Fruit fly (Drosophila melanogaster) whole organism, prepupa: ENCODE results near the gene CG32298.

Source experiments
- Blimp-1 ChIP-seq: fragments of 200-800 bp; sonication (Bioruptor generic); optimal IDR thresholded peaks from 3 replicates; lab custom pipeline; 2017; ENCODE audit warnings: missing biosample characterization, missing genetic modification characterization, mild to moderate bottlenecking, moderate library complexity, missing genetic modification reagents
- CG10631 ChIP-seq: fragments of 200-800 bp; sonication (Bioruptor generic); optimal IDR thresholded peaks from 2 replicates; lab custom pipeline; 2016; ENCODE audit warnings: missing biosample characterization, missing genetic modification characterization
- CG11294 ChIP-seq: fragments of 200-800 bp; sonication (Bioruptor generic); IDR thresholded peaks from 2 replicates; pipeline ENCODE4 v1.3.6; 2022; ENCODE audit warnings: missing biosample characterization, missing genetic modification characterization
- CG11762 ChIP-seq: fragments of 200-800 bp; sonication (Bioruptor generic); optimal IDR thresholded peaks from 3 replicates; lab custom pipeline; 2016; ENCODE audit warnings: missing biosample characterization, missing genetic modification characterization; ENCODE audit not compliant: insufficient read depth
- CG11902 ChIP-seq: fragments of 200-800 bp; sonication (Bioruptor generic); optimal IDR thresholded peaks from 3 replicates; lab custom pipeline; 2016; ENCODE audit warnings: missing biosample characterization, missing genetic modification characterization
- CG1621 ChIP-seq: fragments of 200-800 bp; sonication (Bioruptor generic); optimal IDR thresholded peaks from 3 replicates; lab custom pipeline; 2018; ENCODE audit warnings: missing biosample characterization, mild to moderate bottlenecking, missing genetic modification characterization
- CG3032 ChIP-seq: fragments of 200-800 bp; optimal IDR thresholded peaks from 2 replicates; lab custom pipeline; 2019; ENCODE audit warnings: missing biosample characterization, mild to moderate bottlenecking, missing genetic modification characterization, moderate library complexity
- CG31627 ChIP-seq: fragments of 200-800 bp; sonication (Bioruptor generic); optimal IDR thresholded peaks from 3 replicates; lab custom pipeline; 2016; ENCODE audit warnings: missing biosample characterization, missing genetic modification characterization
- CG34406 ChIP-seq: fragments of 200-800 bp; sonication (Bioruptor generic); optimal IDR thresholded peaks from 3 replicates; lab custom pipeline; 2016; ENCODE audit warnings: missing biosample characterization, missing genetic modification characterization
- CG3919 ChIP-seq: fragments of 200-800 bp; sonication (Bioruptor generic); optimal IDR thresholded peaks from 3 replicates; lab custom pipeline; 2016; ENCODE audit warnings: missing biosample characterization, missing genetic modification characterization
- CG4318 ChIP-seq: fragments of 200-800 bp; sonication (Bioruptor generic); optimal IDR thresholded peaks from 3 replicates; lab custom pipeline; 2017; ENCODE audit warnings: missing biosample characterization, mild to moderate bottlenecking, missing genetic modification characterization
- CG6163 ChIP-seq: fragments of 200-800 bp; sonication (Bioruptor generic); IDR thresholded peaks from 3 replicates; pipeline ENCODE4 v1.3.6; 2022; ENCODE audit warnings: missing biosample characterization, missing genetic modification characterization
- CG6276 ChIP-seq: fragments of 200-800 bp; sonication (Bioruptor generic); optimal IDR thresholded peaks from 2 replicates; lab custom pipeline; 2017; ENCODE audit warnings: missing biosample characterization, mild to moderate bottlenecking, missing genetic modification characterization
- CG8119 ChIP-seq: fragments of 200-800 bp; sonication (Bioruptor generic); IDR thresholded peaks from 3 replicates; pipeline ENCODE4 v1.3.6; 2022; ENCODE audit warnings: missing biosample characterization, missing genetic modification characterization
- CG8319 ChIP-seq: fragments of 200-800 bp; sonication (Bioruptor generic); optimal IDR thresholded peaks from 3 replicates; lab custom pipeline; 2016; ENCODE audit warnings: missing biosample characterization, missing genetic modification characterization
- CG8632 ChIP-seq: fragments of 200-800 bp; sonication (Bioruptor generic); optimal IDR thresholded peaks from 3 replicates; lab custom pipeline; 2016; ENCODE audit warnings: missing biosample characterization, missing genetic modification characterization
- CG9139 ChIP-seq: fragments of 200-800 bp; sonication (Bioruptor generic); optimal IDR thresholded peaks from 3 replicates; lab custom pipeline; 2017; ENCODE audit warnings: missing biosample characterization, mild to moderate bottlenecking, missing genetic modification characterization
- Eip78C ChIP-seq: fragments of 200-800 bp; sonication (Bioruptor generic); peaks from one replicate; lab custom pipeline; 2016; ENCODE audit warnings: missing biosample characterization, missing genetic modification characterization
- Eip93F ChIP-seq: fragments of 200-800 bp; sonication (Bioruptor generic); optimal IDR thresholded peaks from 2 replicates; lab custom pipeline; 2016; ENCODE audit warnings: missing biosample characterization, mild to moderate bottlenecking, missing genetic modification characterization
- Gug ChIP-seq: fragments of 200-800 bp; sonication (Bioruptor generic); IDR thresholded peaks from 2 replicates; pipeline ENCODE4 v1.3.6; 2022; ENCODE audit warnings: missing biosample characterization, missing genetic modification characterization
- Hr38 ChIP-seq: sonication (Bioruptor generic); optimal IDR thresholded peaks from 2 replicates; lab custom pipeline; 2016; ENCODE audit warnings: missing biosample characterization, missing genetic modification characterization
- Hr39 ChIP-seq: fragments of 200-800 bp; sonication (Bioruptor generic); optimal IDR thresholded peaks from 2 replicates; lab custom pipeline; 2016; ENCODE audit warnings: missing biosample characterization, missing genetic modification characterization
- Lpt ChIP-seq: fragments of 200-800 bp; sonication (Bioruptor generic); optimal IDR thresholded peaks from 3 replicates; lab custom pipeline; 2016; ENCODE audit warnings: missing biosample characterization, missing genetic modification characterization
- Met ChIP-seq: fragments of 200-800 bp; sonication (Bioruptor generic); optimal IDR thresholded peaks from 3 replicates; lab custom pipeline; 2016; ENCODE audit warnings: missing biosample characterization, missing genetic modification characterization
- OdsH ChIP-seq: fragments of 200-800 bp; sonication (Bioruptor generic); optimal IDR thresholded peaks from 3 replicates; lab custom pipeline; 2016; ENCODE audit warnings: missing biosample characterization, missing genetic modification characterization
- Smox ChIP-seq: fragments of 200-800 bp; sonication (Bioruptor generic); optimal IDR thresholded peaks from 3 replicates; lab custom pipeline; 2016; ENCODE audit warnings: missing biosample characterization, missing genetic modification characterization
- Sox102F ChIP-seq: fragments of 200-800 bp; sonication (Bioruptor generic); optimal IDR thresholded peaks from 2 replicates; lab custom pipeline; 2016; ENCODE audit warnings: missing biosample characterization, mild to moderate bottlenecking, missing genetic modification characterization
- Sox14 ChIP-seq: fragments of 200-800 bp; sonication (Bioruptor generic); optimal IDR thresholded peaks from 3 replicates; lab custom pipeline; 2016; ENCODE audit warnings: missing biosample characterization, missing genetic modification characterization
- Sox15 ChIP-seq: fragments of 200-800 bp; sonication (Bioruptor generic); optimal IDR thresholded peaks from 3 replicates; lab custom pipeline; 2016; ENCODE audit warnings: missing biosample characterization, missing genetic modification characterization
- achi ChIP-seq: fragments of 200-800 bp; sonication (Bioruptor generic); optimal IDR thresholded peaks from 3 replicates; lab custom pipeline; 2016; ENCODE audit warnings: missing biosample characterization, missing genetic modification characterization
- acj6 ChIP-seq: fragments of 200-800 bp; sonication (Bioruptor generic); optimal IDR thresholded peaks from 3 replicates; lab custom pipeline; 2016; ENCODE audit warnings: missing biosample characterization, missing genetic modification characterization
- cyc ChIP-seq: fragments of 200-800 bp; sonication (Bioruptor generic); optimal IDR thresholded peaks from 3 replicates; lab custom pipeline; 2016; ENCODE audit warnings: missing biosample characterization, missing genetic modification characterization
- dsx ChIP-seq: fragments of 200-800 bp; optimal IDR thresholded peaks from 3 replicates; lab custom pipeline; 2019; ENCODE audit warnings: missing biosample characterization, mild to moderate bottlenecking, missing genetic modification characterization, moderate library complexity; ENCODE audit not compliant: poor library complexity, severe bottlenecking
- eg ChIP-seq: fragments of 200-800 bp; sonication (Bioruptor generic); IDR thresholded peaks from 3 replicates; pipeline ENCODE4 v1.3.6; 2022; ENCODE audit warnings: missing biosample characterization, missing genetic modification characterization
- fd59A ChIP-seq: fragments of 200-800 bp; sonication (Bioruptor generic); optimal IDR thresholded peaks from 2 replicates; lab custom pipeline; 2017; ENCODE audit warnings: missing biosample characterization, mild to moderate bottlenecking, missing genetic modification characterization, missing genetic modification reagents
- lz ChIP-seq: fragments of 200-800 bp; sonication (Bioruptor generic); optimal IDR thresholded peaks from 3 replicates; lab custom pipeline; 2016; ENCODE audit warnings: missing biosample characterization, missing genetic modification characterization
- net ChIP-seq: fragments of 200-800 bp; sonication (Bioruptor generic); optimal IDR thresholded peaks from 3 replicates; lab custom pipeline; 2016; ENCODE audit warnings: missing biosample characterization, missing genetic modification characterization
- pdm3 ChIP-seq: fragments of 200-800 bp; sonication (Bioruptor generic); optimal IDR thresholded peaks from 3 replicates; lab custom pipeline; 2016; ENCODE audit warnings: missing biosample characterization, missing genetic modification characterization
- salr ChIP-seq, 2 experiments: fragments of 200-800 bp; sonication (Bioruptor generic); optimal IDR thresholded peaks; 3 replicates each; lab custom pipeline; 2016 to 2018; ENCODE audit warnings: missing biosample characterization in 2 of 2, missing genetic modification characterization in 2 of 2, mild to moderate bottlenecking in 1 of 2
- spab ChIP-seq: fragments of 200-800 bp; sonication (Bioruptor generic); optimal IDR thresholded peaks from 2 replicates; lab custom pipeline; 2017; ENCODE audit warnings: missing biosample characterization, mild to moderate bottlenecking, missing genetic modification characterization, missing genetic modification reagents
- ss ChIP-seq, 2 experiments: fragments of 200-800 bp; sonication (Bioruptor generic); optimal IDR thresholded peaks; 2 replicates in 1 of 2; 3 replicates in 1 of 2; lab custom pipeline; 2017 to 2018; ENCODE audit warnings: mild to moderate bottlenecking in 2 of 2, missing biosample characterization in 2 of 2, missing genetic modification characterization in 2 of 2, moderate library complexity in 1 of 2
- svp ChIP-seq: fragments of 200-800 bp; sonication (Bioruptor generic); peaks from one replicate; lab custom pipeline; 2016; ENCODE audit warnings: missing biosample characterization, missing genetic modification characterization
- topi ChIP-seq: fragments of 200-800 bp; sonication (Bioruptor generic); optimal IDR thresholded peaks from 3 replicates; lab custom pipeline; 2016; ENCODE audit warnings: missing biosample characterization, missing genetic modification characterization

CG32298 gene

dm6 chr3L:2400227-2400840 is 9.5 kb upstream of the CG32298 start:
- TF ChIP-seq CG6276 (GFP tag; lab: Kevin White, UChicago) (no peak), dsx (GFP tag; lab: Kevin White, UChicago) (no peak), CG8119 (GFP tag; lab: Robert Waterston, UW) (no peak), acj6 (GFP tag; lab: Kevin White, UChicago) (no peak), fd59A (GFP tag; lab: Kevin White, UChicago) (no peak), Hr38 (GFP tag; lab: Kevin White, UChicago) (no peak), svp (GFP tag; lab: Kevin White, UChicago) (no peak), Gug (GFP tag; lab: Robert Waterston, UW) (no peak), CG4318 (no peak), achi (GFP tag; lab: Kevin White, UChicago) (no peak), Smox (GFP tag; lab: Kevin White, UChicago) (no peak), Hr39 (GFP tag; lab: Kevin White, UChicago) (no peak), Lpt (GFP tag; lab: Kevin White, UChicago) (no peak), spab (GFP tag; lab: Kevin White, UChicago) (no peak), CG9139 (GFP tag; lab: Kevin White, UChicago) (no peak), CG8319 (no peak), CG1621 (no peak), Sox102F (GFP tag; lab: Kevin White, UChicago) (no peak), CG31627 (GFP tag; lab: Kevin White, UChicago) (no peak)
- TF ChIP-seq, all 60 proteins: peak for 0

DNA sequence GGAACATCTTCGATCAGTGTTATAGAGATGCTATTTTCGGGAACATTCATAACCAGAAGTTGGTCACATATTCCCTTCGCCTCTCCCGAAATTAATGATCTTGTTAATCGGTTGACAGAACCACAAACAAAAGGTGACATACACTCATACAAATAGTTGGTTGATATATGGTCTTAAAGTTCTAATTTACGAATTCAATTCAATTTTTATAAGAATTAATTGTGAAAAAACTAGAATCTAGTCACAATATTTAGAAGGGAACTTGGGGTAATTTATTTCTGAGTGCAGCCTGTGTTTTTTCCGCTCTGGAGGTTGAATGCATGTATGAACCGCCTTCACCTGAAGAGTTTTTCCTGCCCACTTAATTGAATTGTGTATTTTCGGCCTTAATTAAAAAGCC is 9.0 kb upstream of the CG32298 start:
- no peak for TF ChIP-seq CG34406 (GFP tag; lab: Kevin White, UChicago)
- TF ChIP-seq dsx (GFP tag; lab: Kevin White, UChicago): no peak
- no peak for TF ChIP-seq CG8119 (GFP tag; lab: Robert Waterston, UW)
- no peak for TF ChIP-seq net (GFP tag; lab: Kevin White, UChicago)
- TF ChIP-seq CG8319: no peak
- TF ChIP-seq ss (GFP tag; optimal IDR thresholded peaks at IDR 0.05; lab: Kevin White, UChicago): no peak
- no peak for TF ChIP-seq topi (GFP tag; lab: Kevin White, UChicago)
- TF ChIP-seq Eip93F (GFP tag; lab: Kevin White, UChicago): no peak
- TF ChIP-seq CG3032 (tag; lab: Kevin White, UChicago): no peak
- TF ChIP-seq CG8632 (GFP tag; lab: Kevin White, UChicago): no peak
- no peak for TF ChIP-seq cyc
- TF ChIP-seq salr (GFP tag; optimal IDR thresholded peaks at IDR 0.05; lab: Kevin White, UChicago): no peak
- no peak for TF ChIP-seq CG10631 (GFP tag; lab: Kevin White, UChicago)
- TF ChIP-seq Hr39 (GFP tag; lab: Kevin White, UChicago): no peak
- TF ChIP-seq lz: no peak
- no peak for TF ChIP-seq Sox15 (GFP tag; lab: Kevin White, UChicago)
- no peak for TF ChIP-seq achi (GFP tag; lab: Kevin White, UChicago)
- TF ChIP-seq CG11902 (GFP tag; lab: Kevin White, UChicago): no peak
- no peak for TF ChIP-seq eg (GFP tag; lab: Robert Waterston, UW)

DNA sequence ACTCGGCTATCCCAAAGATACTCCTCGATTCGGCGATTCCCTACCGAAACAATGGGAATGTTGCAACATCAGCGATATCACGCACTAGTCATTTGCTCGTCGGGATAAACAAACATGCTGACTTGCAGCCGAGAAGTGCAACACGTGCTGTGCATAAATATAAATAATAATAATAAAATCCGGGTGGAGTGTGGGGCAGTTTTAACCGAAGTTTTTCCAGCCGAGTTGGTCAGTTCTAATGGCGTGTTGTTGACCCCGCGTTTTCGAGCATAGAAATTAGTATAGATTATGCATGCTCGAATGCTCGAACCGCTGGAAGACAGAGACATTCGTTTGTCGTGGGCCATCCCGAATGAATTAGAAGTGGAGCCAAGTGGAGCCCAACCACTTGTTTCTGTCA is 7.8 kb upstream of the CG32298 start:
- TF ChIP-seq CG3032 (tag; lab: Kevin White, UChicago) (no peak), Met (GFP tag; lab: Kevin White, UChicago) (no peak), Eip78C (GFP tag; lab: Kevin White, UChicago) (no peak), CG4318 (no peak), svp (GFP tag; lab: Kevin White, UChicago) (no peak), CG10631 (GFP tag; lab: Kevin White, UChicago) (no peak), Lpt (GFP tag; lab: Kevin White, UChicago) (no peak), CG6163 (GFP tag; lab: Robert Waterston, UW) (no peak), CG3919 (no peak), CG11294 (GFP tag; lab: Robert Waterston, UW) (no peak), Blimp-1 (GFP tag; lab: Kevin White, UChicago) (no peak), CG31627 (GFP tag; lab: Kevin White, UChicago) (no peak), CG11762 (no peak), Gug (GFP tag; lab: Robert Waterston, UW) (no peak), Sox14 (GFP tag; lab: Kevin White, UChicago) (no peak), pdm3 (GFP tag; lab: Kevin White, UChicago) (no peak), CG8119 (GFP tag; lab: Robert Waterston, UW) (no peak), Hr39 (GFP tag; lab: Kevin White, UChicago) (no peak), OdsH (GFP tag; lab: Kevin White, UChicago) (no peak)
